Fruit fly (Drosophila melanogaster) whole organism, embryonic: Measurements from ENCODE around the gene Tet.
A peak's percentile ranks its signal among the peaks of the same experiment; 100 is the strongest.

Experiments used
- Atf-2 ChIP-seq: fragments of 200-800 bp; sonication (Bioruptor generic); optimal IDR thresholded peaks from 2 replicates; lab custom pipeline; 2016; ENCODE audit warnings: missing biosample characterization, missing genetic modification characterization
- CG10321 ChIP-seq: fragments of 200-800 bp; sonication (Bioruptor generic); IDR thresholded peaks from 2 replicates; pipeline ENCODE4 v1.3.6; 2022; ENCODE audit warnings: missing biosample characterization, missing genetic modification characterization
- CG15601 ChIP-seq: fragments of 200-800 bp; sonication (Bioruptor generic); optimal IDR thresholded peaks from 3 replicates; lab custom pipeline; 2019; ENCODE audit warnings: missing biosample characterization, mild to moderate bottlenecking, missing genetic modification characterization, moderate library complexity
- CG16815 ChIP-seq: fragments of 200-800 bp; sonication (Bioruptor generic); optimal IDR thresholded peaks from 3 replicates; lab custom pipeline; 2017; ENCODE audit warnings: missing biosample characterization, mild to moderate bottlenecking, missing genetic modification characterization
- CG17568 ChIP-seq: fragments of 200-800 bp; sonication (Bioruptor generic); optimal IDR thresholded peaks from 2 replicates; lab custom pipeline; 2018; ENCODE audit warnings: missing biosample characterization, mild to moderate bottlenecking, missing genetic modification characterization, moderate library complexity
- CG2202 ChIP-seq: fragments of 200-800 bp; sonication (Bioruptor generic); optimal IDR thresholded peaks from 2 replicates; lab custom pipeline; 2018; ENCODE audit warnings: missing biosample characterization, mild to moderate bottlenecking, missing genetic modification characterization
- CG30020 ChIP-seq: fragments of 200-800 bp; optimal IDR thresholded peaks from 2 replicates; lab custom pipeline; 2019; ENCODE audit warnings: missing biosample characterization, mild to moderate bottlenecking, missing genetic modification characterization, moderate library complexity
- CG30431 ChIP-seq: fragments of 200-800 bp; sonication (Bioruptor generic); optimal IDR thresholded peaks from 2 replicates; lab custom pipeline; 2017; ENCODE audit warnings: missing biosample characterization, missing genetic modification characterization
- CG34422 ChIP-seq: fragments of 200-800 bp; sonication (Bioruptor generic); IDR thresholded peaks from 3 replicates; pipeline ENCODE4 v1.3.6; 2022; ENCODE audit warnings: missing biosample characterization, missing genetic modification characterization
- CG6175 ChIP-seq: fragments of 200-800 bp; sonication (Bioruptor generic); IDR thresholded peaks from 3 replicates; pipeline ENCODE4 v1.3.6; 2022; ENCODE audit warnings: missing biosample characterization, missing genetic modification characterization
- CG6683 ChIP-seq: fragments of 200-800 bp; sonication (Bioruptor generic); optimal IDR thresholded peaks from 2 replicates; lab custom pipeline; 2017; ENCODE audit warnings: missing biosample characterization, mild to moderate bottlenecking, missing genetic modification characterization, missing genetic modification reagents
- CG6791 ChIP-seq: fragments of 200-800 bp; sonication (Bioruptor generic); IDR thresholded peaks from 3 replicates; pipeline ENCODE4 v1.3.6; 2022; ENCODE audit warnings: missing biosample characterization, missing genetic modification characterization; ENCODE audit not compliant: partially characterized antibody
- CG7928 ChIP-seq: fragments of 200-800 bp; sonication (Bioruptor generic); optimal IDR thresholded peaks from 2 replicates; lab custom pipeline; 2017; ENCODE audit warnings: missing biosample characterization, mild to moderate bottlenecking, missing genetic modification characterization
- CG9932 ChIP-seq: fragments of 200-800 bp; sonication (Bioruptor generic); IDR thresholded peaks from 2 replicates; pipeline ENCODE4 v1.3.6; 2022; ENCODE audit warnings: missing biosample characterization, missing genetic modification characterization
- CHES-1-like ChIP-seq: fragments of 200-800 bp; sonication (Bioruptor generic); optimal IDR thresholded peaks from 2 replicates; lab custom pipeline; 2016; ENCODE audit warnings: missing biosample characterization, missing genetic modification characterization
- Camta ChIP-seq: fragments of 200-800 bp; sonication (Bioruptor generic); optimal IDR thresholded peaks from 2 replicates; lab custom pipeline; 2016; ENCODE audit warnings: missing biosample characterization, missing genetic modification characterization
- Doc2 ChIP-seq: fragments of 200-800 bp; sonication (Bioruptor generic); IDR thresholded peaks from 2 replicates; pipeline ENCODE4 v1.3.6; 2022; ENCODE audit warnings: missing biosample characterization, missing genetic modification characterization
- Doc3 ChIP-seq: fragments of 200-800 bp; sonication (Bioruptor generic); IDR thresholded peaks from 3 replicates; pipeline ENCODE4 v1.3.6; 2022; ENCODE audit warnings: missing biosample characterization, missing genetic modification characterization; ENCODE audit not compliant: partially characterized antibody
- Gsc ChIP-seq: fragments of 200-800 bp; sonication (Bioruptor generic); IDR thresholded peaks from 2 replicates; pipeline ENCODE4 v1.3.6; 2022; ENCODE audit warnings: missing biosample characterization, missing genetic modification characterization
- HHEX ChIP-seq: fragments of 200-800 bp; sonication (Bioruptor generic); optimal IDR thresholded peaks from 3 replicates; lab custom pipeline; 2017; ENCODE audit warnings: missing biosample characterization, mild to moderate bottlenecking, missing genetic modification characterization, missing genetic modification reagents
- NC2β ChIP-seq: fragments of 200-800 bp; sonication (Bioruptor generic); optimal IDR thresholded peaks from 2 replicates; lab custom pipeline; 2016; ENCODE audit warnings: missing biosample characterization, missing genetic modification characterization
- Nf-YA ChIP-seq: fragments of 200-800 bp; sonication (Bioruptor generic); IDR thresholded peaks from 2 replicates; pipeline ENCODE4 v1.3.6; 2022; ENCODE audit warnings: missing biosample characterization, missing genetic modification characterization
- Rfx ChIP-seq: fragments of 200-800 bp; sonication (Bioruptor generic); IDR thresholded peaks from 2 replicates; pipeline ENCODE4 v1.3.6; 2022; ENCODE audit warnings: missing biosample characterization, missing genetic modification characterization
- Scr ChIP-seq: fragments of 200-800 bp; sonication (Bioruptor generic); IDR thresholded peaks from 2 replicates; pipeline ENCODE4 v1.3.6; 2022; ENCODE audit warnings: missing biosample characterization, missing genetic modification characterization; ENCODE audit not compliant: partially characterized antibody
- Six4 ChIP-seq: fragments of 200-800 bp; sonication (Bioruptor generic); optimal IDR thresholded peaks from 2 replicates; lab custom pipeline; 2016; ENCODE audit warnings: missing biosample characterization, missing genetic modification characterization
- Trl ChIP-seq, 3 experiments: fragments of >200 bp in 2 of 3; fragments of 200-800 bp in 1 of 3; sonication (Bioruptor generic) in 1 of 3; optimal IDR thresholded peaks; 2 replicates in 1 of 3; 3 replicates in 2 of 3; lab custom pipeline; 2016 to 2017; ENCODE audit warnings: missing biosample characterization in 1 of 3, missing genetic modification characterization in 1 of 3
- Xrp1 ChIP-seq: fragments of 200-800 bp; sonication (Bioruptor generic); IDR thresholded peaks from 2 replicates; pipeline ENCODE4 v1.3.6; 2022; ENCODE audit warnings: missing biosample characterization, missing genetic modification characterization
- ara ChIP-seq: fragments of 200-800 bp; sonication (Bioruptor generic); IDR thresholded peaks from 2 replicates; pipeline ENCODE4 v1.3.6; 2022; ENCODE audit warnings: missing biosample characterization, missing genetic modification characterization
- ato ChIP-seq: fragments of 200-800 bp; sonication (Bioruptor generic); IDR thresholded peaks from 2 replicates; pipeline ENCODE4 v1.3.6; 2022; ENCODE audit warnings: missing biosample characterization, missing genetic modification characterization; ENCODE audit not compliant: partially characterized antibody
- az2 ChIP-seq: fragments of 200-800 bp; sonication (Bioruptor generic); optimal IDR thresholded peaks from 3 replicates; lab custom pipeline; 2016; ENCODE audit warnings: missing biosample characterization, missing genetic modification characterization
- bcd ChIP-seq: fragments of 200-800 bp; sonication (Bioruptor generic); optimal IDR thresholded peaks from 2 replicates; lab custom pipeline; 2017; ENCODE audit warnings: missing biosample characterization, mild to moderate bottlenecking, missing genetic modification characterization
- caup ChIP-seq: fragments of 200-800 bp; sonication (Bioruptor generic); optimal IDR thresholded peaks from 3 replicates; lab custom pipeline; 2017; ENCODE audit warnings: missing biosample characterization, mild to moderate bottlenecking, missing genetic modification characterization, moderate library complexity; ENCODE audit not compliant: severe bottlenecking
- chif ChIP-seq, 2 experiments: fragments of 200-800 bp; sonication (Bioruptor generic); optimal IDR thresholded peaks; 3 replicates each; lab custom pipeline; 2016; ENCODE audit warnings: missing biosample characterization in 2 of 2, missing genetic modification characterization in 2 of 2
- crp ChIP-seq, 2 experiments: fragments of 200-800 bp; sonication (Bioruptor generic); optimal IDR thresholded peaks; 2 replicates in 1 of 2; 3 replicates in 1 of 2; lab custom pipeline; 2017; ENCODE audit warnings: missing biosample characterization in 2 of 2, missing genetic modification characterization in 2 of 2, mild to moderate bottlenecking in 1 of 2, moderate library complexity in 1 of 2
- dan ChIP-seq: fragments of 200-800 bp; sonication (Bioruptor generic); IDR thresholded peaks from 2 replicates; pipeline ENCODE4 v1.3.6; 2022; ENCODE audit warnings: missing biosample characterization, missing genetic modification characterization
- disco-r ChIP-seq: fragments of 200-800 bp; sonication (Bioruptor generic); optimal IDR thresholded peaks from 2 replicates; lab custom pipeline; 2016; ENCODE audit warnings: missing biosample characterization, missing genetic modification characterization
- en ChIP-seq: fragments of 200-800 bp; sonication (Bioruptor generic); optimal IDR thresholded peaks from 2 replicates; lab custom pipeline; 2016; ENCODE audit warnings: missing biosample characterization, missing genetic modification characterization
- gro ChIP-seq: fragments of 200-800 bp; sonication (Bioruptor generic); optimal IDR thresholded peaks from 2 replicates; lab custom pipeline; 2016; ENCODE audit warnings: missing biosample characterization, missing genetic modification characterization
- gsb-n ChIP-seq: fragments of 200-800 bp; sonication (Bioruptor generic); optimal IDR thresholded peaks from 3 replicates; lab custom pipeline; 2018; ENCODE audit warnings: missing biosample characterization, mild to moderate bottlenecking, missing genetic modification characterization
- nmo ChIP-seq: fragments of 200-800 bp; sonication (Bioruptor generic); optimal IDR thresholded peaks from 2 replicates; lab custom pipeline; 2018; ENCODE audit warnings: missing biosample characterization, mild to moderate bottlenecking, missing genetic modification characterization, moderate library complexity
- pb ChIP-seq: fragments of 200-800 bp; sonication (Bioruptor generic); optimal IDR thresholded peaks from 3 replicates; lab custom pipeline; 2016; ENCODE audit warnings: missing biosample characterization, missing genetic modification characterization
- pnt ChIP-seq: fragments of 200-800 bp; sonication (Bioruptor generic); optimal IDR thresholded peaks from 3 replicates; lab custom pipeline; 2016; ENCODE audit warnings: missing biosample characterization, missing genetic modification characterization
- run ChIP-seq: fragments of 200-800 bp; sonication (Bioruptor generic); optimal IDR thresholded peaks from 3 replicates; lab custom pipeline; 2018; ENCODE audit warnings: missing biosample characterization, mild to moderate bottlenecking, missing genetic modification characterization
- salm ChIP-seq: fragments of 200-800 bp; sonication (Bioruptor generic); optimal IDR thresholded peaks from 2 replicates; lab custom pipeline; 2018; ENCODE audit warnings: missing biosample characterization, mild to moderate bottlenecking, missing genetic modification characterization
- sc ChIP-seq, 3 experiments: fragments of >200 bp in 2 of 3; fragments of 200-800 bp in 1 of 3; sonication (Bioruptor generic) in 1 of 3; optimal IDR thresholded peaks; 2 replicates in 2 of 3; 3 replicates in 1 of 3; lab custom pipeline; 2017; ENCODE audit warnings: mild to moderate bottlenecking in 1 of 3, missing biosample characterization in 1 of 3, missing genetic modification characterization in 1 of 3, missing genetic modification reagents in 1 of 3
- sd ChIP-seq: fragments of 200-800 bp; sonication (Bioruptor generic); optimal IDR thresholded peaks from 3 replicates; lab custom pipeline; 2018; ENCODE audit warnings: missing biosample characterization, mild to moderate bottlenecking, missing genetic modification characterization, moderate library complexity
- seq ChIP-seq: fragments of 200-800 bp; sonication (Bioruptor generic); IDR thresholded peaks from 2 replicates; pipeline ENCODE4 v1.3.6; 2022; ENCODE audit warnings: missing biosample characterization, missing genetic modification characterization
- slbo ChIP-seq: fragments of 200-800 bp; sonication (Bioruptor generic); IDR thresholded peaks from 2 replicates; pipeline ENCODE4 v1.3.6; 2022; ENCODE audit warnings: missing biosample characterization, missing genetic modification characterization
- zfh2 ChIP-seq: fragments of 200-800 bp; sonication (Bioruptor generic); optimal IDR thresholded peaks from 2 replicates; lab custom pipeline; 2016; ENCODE audit warnings: missing biosample characterization, missing genetic modification characterization

Tet gene

DNA sequence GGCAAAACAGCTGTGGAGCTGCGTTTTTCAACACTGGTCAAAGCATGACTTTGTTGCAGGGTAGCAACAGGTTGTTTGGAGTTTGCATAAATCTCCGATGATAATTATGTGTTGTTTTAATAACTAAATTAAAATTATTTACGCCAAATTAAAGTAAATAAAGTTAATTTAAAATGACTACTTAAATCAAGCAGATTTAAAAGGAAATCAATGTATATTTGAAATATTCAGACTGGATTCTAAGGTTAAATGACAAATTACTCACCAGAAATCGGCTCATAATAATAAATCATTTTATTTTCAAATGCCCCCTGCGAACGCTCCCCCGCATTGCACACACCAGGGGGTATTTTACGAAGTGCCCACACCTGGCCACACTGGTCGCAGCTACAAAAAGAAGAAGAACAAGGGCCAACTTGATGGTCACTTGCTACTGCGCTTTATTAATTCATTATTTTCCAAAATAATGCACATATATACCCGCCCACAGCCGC, 104.9 kb downstream of the Tet start, which contains the start of the genes CG12093 and Atg2 (continued):
- TF ChIP-seq CG6175 (GFP tag; lab: Robert Waterston, UW) = peak; percentile 82
- peak; percentile 73 for TF ChIP-seq CG2202 (tag; lab: Kevin White, UChicago)
- TF ChIP-seq gsb-n (tag; lab: Kevin White, UChicago) = peak; percentile 88
- TF ChIP-seq slbo (GFP tag; lab: Robert Waterston, UW) = peak; percentile 98
- TF ChIP-seq NC2β = peak; percentile 34
- peak; percentile 51; the same call in 1 of the 2 replicates for TF ChIP-seq dan (GFP tag; lab: Robert Waterston, UW)
- TF ChIP-seq CG6683 (GFP tag; lab: Kevin White, UChicago) = peak; percentile 73
- TF ChIP-seq Camta = peak; percentile 78
- no peak for TF ChIP-seq Trl (optimal IDR thresholded peaks at IDR 0.05; lab: Kevin White, UChicago)
- peak; percentile 64 for TF ChIP-seq Trl (GFP tag; optimal IDR thresholded peaks at IDR 0.05; lab: Kevin White, UChicago)
- TF ChIP-seq run (tag; lab: Kevin White, UChicago) = peak; percentile 84
- TF ChIP-seq ara (GFP tag; lab: Robert Waterston, UW) = peak; percentile 77
- TF ChIP-seq Gsc (GFP tag; lab: Robert Waterston, UW) = peak; percentile 69
- peak; percentile 17 for TF ChIP-seq disco-r (GFP tag; lab: Kevin White, UChicago)
- no peak for TF ChIP-seq ato (GFP tag; lab: Robert Waterston, UW)
- TF ChIP-seq Scr (GFP tag; lab: Robert Waterston, UW) = no peak; the same call in 1 of the 2 replicates
- TF ChIP-seq CG6791 (GFP tag; lab: Robert Waterston, UW) = 0 out of 3 replicates have a peak, but pooled peaks have one; percentile 21
- peak; percentile 92 for TF ChIP-seq CG16815
- TF ChIP-seq Xrp1 = peak; percentile 92
- peak; percentile 62 for TF ChIP-seq CG7928 (GFP tag; lab: Kevin White, UChicago)
- peak; percentile 91 for TF ChIP-seq caup (GFP tag; lab: Kevin White, UChicago)
- peak; percentile 70 to 79 for TF ChIP-seq chif (GFP tag; optimal IDR thresholded peaks at IDR 0.05; lab: Kevin White, UChicago)
- peak; percentile 95 for TF ChIP-seq Rfx
- TF ChIP-seq HHEX (GFP tag; lab: Kevin White, UChicago) = peak; percentile 82
- TF ChIP-seq pnt (GFP tag; lab: Kevin White, UChicago) = peak; percentile 62
- no peak for TF ChIP-seq CG17568 (GFP tag; lab: Kevin White, UChicago)
- TF ChIP-seq CHES-1-like (GFP tag; lab: Kevin White, UChicago) = peak; percentile 69
- peak; percentile 29 for TF ChIP-seq en (GFP tag; lab: Kevin White, UChicago)
- TF ChIP-seq CG9932 = peak; percentile 98
- TF ChIP-seq seq (GFP tag; lab: Robert Waterston, UW) = peak; percentile 91
- peak; percentile 90 for TF ChIP-seq CG30431
- TF ChIP-seq gro (GFP tag; lab: Kevin White, UChicago) = peak; percentile 75
- TF ChIP-seq crp (GFP tag; optimal IDR thresholded peaks at IDR 0.05; lab: Kevin White, UChicago) = peak; percentile 59 to 89
- TF ChIP-seq CG10321 (GFP tag; lab: Robert Waterston, UW) = peak; percentile 51; the same call in 1 of the 2 replicates
- TF ChIP-seq Atf-2 = peak; percentile 80
- TF ChIP-seq pb (GFP tag; lab: Kevin White, UChicago) = peak; percentile 44
- TF ChIP-seq nmo = peak; percentile 96
- peak; percentile 88 for TF ChIP-seq salm (tag; lab: Kevin White, UChicago)
- TF ChIP-seq Six4 = peak; percentile 70
- TF ChIP-seq Doc2 (GFP tag; lab: Robert Waterston, UW) = peak; percentile 78
- TF ChIP-seq CG30020 (tag; lab: Kevin White, UChicago) = peak; percentile 82
- peak; percentile 91 for TF ChIP-seq zfh2 (GFP tag; lab: Kevin White, UChicago)
- TF ChIP-seq CG15601 (tag; lab: Kevin White, UChicago) = peak; percentile 88
- peak; percentile 94 for TF ChIP-seq CG34422 (GFP tag; lab: Robert Waterston, UW)
- TF ChIP-seq sc (optimal IDR thresholded peaks at IDR 0.05; lab: Kevin White, UChicago) = no peak
- TF ChIP-seq sc (GFP tag; optimal IDR thresholded peaks at IDR 0.05; lab: Kevin White, UChicago) = peak; percentile 81
- no peak for TF ChIP-seq Doc3
- peak; percentile 93 for TF ChIP-seq bcd (GFP tag; lab: Kevin White, UChicago)
- TF ChIP-seq sd (tag; lab: Kevin White, UChicago) = no peak
- TF ChIP-seq az2 (GFP tag; lab: Kevin White, UChicago) = peak; percentile 94
- peak; percentile 77 for TF ChIP-seq Nf-YA (GFP tag; lab: Robert Waterston, UW)
